Worm (Caenorhabditis elegans): ENCODE measurements around the gene C07E3.9.

The C07E3.9 gene

DNA sequence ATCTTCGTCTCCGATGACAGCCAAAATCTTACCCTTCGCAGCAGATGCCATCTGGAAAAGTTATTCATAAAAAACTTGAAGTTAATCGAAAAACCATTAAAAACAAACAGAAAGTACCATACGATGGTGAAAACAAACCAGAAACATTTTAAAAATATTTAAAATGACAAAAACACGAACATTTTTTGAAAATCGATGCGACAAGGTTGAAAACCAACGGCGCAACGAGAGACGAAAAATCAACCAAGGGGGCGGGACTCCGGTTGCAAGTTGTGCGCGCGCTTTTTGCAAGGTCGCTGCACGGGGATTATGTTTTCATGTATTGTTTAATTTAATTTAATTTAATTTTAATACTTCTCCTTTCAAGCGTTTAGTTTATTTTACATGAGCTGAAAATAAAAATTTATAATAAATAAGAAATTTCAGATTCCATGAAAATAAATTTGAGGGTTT, 46.9 kb upstream of the C07E3.9 start, which contains the start of gene vha-9:
TSS of gene vha-9 (minus strand) at position 51 of the 453 bp plus-strand sequence.
- TF ChIP-seq unc-62 (GFP tag; optimal IDR thresholded peaks at IDR 0.05 in 1 of 2), result peak in 1 of 2 experiments; percentile 15
- TF ChIP-seq unc-62 (tag; optimal IDR thresholded peaks at IDR 0.05), result no peak
- TF ChIP-seq lir-3 (tag; optimal IDR thresholded peaks at IDR 0.05), result no peak
- TF ChIP-seq lim-7 (GFP tag; IDR thresholded peaks at IDR 0.05), result no peak
- TF ChIP-seq unc-130 (GFP tag; optimal IDR thresholded peaks at IDR 0.05), result no peak
- no peak for TF ChIP-seq lin-15B (tag; optimal IDR thresholded peaks at IDR 0.05)
- TF ChIP-seq ZK337.2 (GFP tag; IDR thresholded peaks at IDR 0.05), result no peak
- TF ChIP-seq D1046.2 (GFP tag; IDR thresholded peaks at IDR 0.05), result no peak
- peak; percentile 56; the same call in 1 of the 2 replicates for TF ChIP-seq nhr-42 (GFP tag; IDR thresholded peaks at IDR 0.05)
- TF ChIP-seq ztf-11 (tag; optimal IDR thresholded peaks at IDR 0.05), result no peak
- TF ChIP-seq lin-13 (GFP tag; optimal IDR thresholded peaks at IDR 0.05), result peak; percentile 59
- TF ChIP-seq dpl-1 (GFP tag; optimal IDR thresholded peaks at IDR 0.05), result peak; percentile 78
- no peak for TF ChIP-seq vab-7 (GFP tag; IDR thresholded peaks at IDR 0.05)
- TF ChIP-seq cey-2 (tag; optimal IDR thresholded peaks at IDR 0.05; ENCODE audit: borderline replicate concordance, insufficient read depth), result no peak
- TF ChIP-seq dve-1 (tag; optimal IDR thresholded peaks at IDR 0.05; ENCODE audit: insufficient read depth), result peak; percentile 75
- no peak for TF ChIP-seq ctbp-1 (GFP tag; IDR thresholded peaks at IDR 0.05)
- no peak for TF ChIP-seq mep-1 (tag; optimal IDR thresholded peaks at IDR 0.05)
- no peak for TF ChIP-seq skn-1 (tag; optimal IDR thresholded peaks at IDR 0.05)
- TF ChIP-seq tra-1 (GFP tag; IDR thresholded peaks at IDR 0.05), result no peak
- no peak for TF ChIP-seq daf-16 (GFP tag; optimal IDR thresholded peaks at IDR 0.05)
- peak; percentile 56 for TF ChIP-seq daf-16 (tag; optimal IDR thresholded peaks at IDR 0.05)
- TF ChIP-seq fos-1 (tag; optimal IDR thresholded peaks at IDR 0.05), result no peak
- TF ChIP-seq dmd-9 (GFP tag; IDR thresholded peaks at IDR 0.05), result no peak
- no peak for TF ChIP-seq zip-11 (GFP tag; IDR thresholded peaks at IDR 0.05)
- peak; percentile 31; the same call in 1 of the 2 replicates for TF ChIP-seq dmd-6 (GFP tag; IDR thresholded peaks at IDR 0.05)
- TF ChIP-seq T20F7.1 (GFP tag; optimal IDR thresholded peaks at IDR 0.05), result peak; percentile 38
- TF ChIP-seq ceh-62 (tag; optimal IDR thresholded peaks at IDR 0.05), result no peak
- no peak for TF ChIP-seq nhr-48 (tag; optimal IDR thresholded peaks at IDR 0.05)
- no peak for TF ChIP-seq ceh-82 (tag; optimal IDR thresholded peaks at IDR 0.05)
- 0 out of 2 replicates have a peak, but pooled peaks have one; percentile 26 for TF ChIP-seq T26A8.4 (GFP tag; IDR thresholded peaks at IDR 0.05)
- TF ChIP-seq ceh-44 (GFP tag; IDR thresholded peaks at IDR 0.05), result no peak
- TF ChIP-seq jun-1 (tag; optimal IDR thresholded peaks at IDR 0.05), result no peak
- no peak for TF ChIP-seq lin-29 (GFP tag; IDR thresholded peaks at IDR 0.05)
- peak; percentile 64 for TF ChIP-seq hlh-30 (tag; optimal IDR thresholded peaks at IDR 0.05; ENCODE audit: insufficient read depth)
- no peak for TF ChIP-seq daf-12 (tag; optimal IDR thresholded peaks at IDR 0.05)
- TF ChIP-seq aha-1 (tag), result no peak
- TF ChIP-seq snpc-4 (tag; optimal IDR thresholded peaks at IDR 0.05), result no peak
- TF ChIP-seq pha-4 (GFP tag; IDR thresholded peaks at IDR 0.05), result 0 out of 2 replicates have a peak, but pooled peaks have one; percentile 46
- no peak for TF ChIP-seq pha-4 (tag; optimal IDR thresholded peaks at IDR 0.05)
- peak; percentile 62 for TF ChIP-seq nhr-28 (tag; optimal IDR thresholded peaks at IDR 0.05)
- TF ChIP-seq nhr-237 (tag; optimal IDR thresholded peaks at IDR 0.05), result no peak
- TF ChIP-seq lin-39 (tag; optimal IDR thresholded peaks at IDR 0.05), result no peak
- TF ChIP-seq F49E8.2 (tag; optimal IDR thresholded peaks at IDR 0.05; ENCODE audit: borderline replicate concordance), result no peak
- no peak for TF ChIP-seq zfp-2 (tag; optimal IDR thresholded peaks at IDR 0.05)
- TF ChIP-seq Y5F2A.4 (GFP tag; optimal IDR thresholded peaks at IDR 0.05), result no peak
- no peak for TF ChIP-seq gei-8 (GFP tag; optimal IDR thresholded peaks at IDR 0.05)
- TF ChIP-seq Y48G9A.11 (GFP tag; IDR thresholded peaks at IDR 0.05), result no peak
- TF ChIP-seq php-3 (GFP tag; IDR thresholded peaks at IDR 0.05), result no peak
- no peak for TF ChIP-seq nhr-76 (tag; optimal IDR thresholded peaks at IDR 0.05)
- no peak for TF ChIP-seq F37D6.2 (tag; optimal IDR thresholded peaks at IDR 0.05)
- TF ChIP-seq unc-39 (tag; optimal IDR thresholded peaks at IDR 0.05), result no peak
- TF ChIP-seq attf-4 (tag; optimal IDR thresholded peaks at IDR 0.05), result no peak
- TF ChIP-seq sdz-12 (GFP tag; optimal IDR thresholded peaks at IDR 0.05), result no peak
- TF ChIP-seq zip-2 (tag; optimal IDR thresholded peaks at IDR 0.05), result no peak
